Worm (Caenorhabditis elegans) whole organism, L3 larva: ENCODE measurements around the gene C27D6.3.

Experiments
- R02D3.7 ChIP-seq: fragments of 150-350 bp; optimal IDR thresholded peaks from 2 replicates; lab custom pipeline; 2014; ENCODE audit warnings: missing biosample characterization, missing genetic modification characterization
- ZK546.5 ChIP-seq: sonication (generic microtip); optimal IDR thresholded peaks from 2 replicates; lab custom pipeline; 2017; ENCODE audit warnings: missing biosample characterization, missing genetic modification characterization
- aly-2 ChIP-seq: fragments of 150-350 bp; optimal IDR thresholded peaks from 2 replicates; lab custom pipeline; 2014; ENCODE audit warnings: missing biosample characterization, missing genetic modification characterization
- ceh-16 ChIP-seq: sonication (generic microtip); optimal IDR thresholded peaks from 2 replicates; lab custom pipeline; 2017; ENCODE audit warnings: missing biosample characterization, missing genetic modification characterization
- ceh-28 ChIP-seq: fragments of 150-350 bp; optimal IDR thresholded peaks from 2 replicates; lab custom pipeline; 2014; ENCODE audit warnings: missing biosample characterization, missing genetic modification reagents, missing genetic modification characterization
- ceh-82 ChIP-seq: fragments of 150-350 bp; optimal IDR thresholded peaks from 2 replicates; lab custom pipeline; 2014; ENCODE audit warnings: missing biosample characterization, missing genetic modification characterization
- ceh-9 ChIP-seq: sonication (generic microtip); optimal IDR thresholded peaks from 2 replicates; lab custom pipeline; 2018; ENCODE audit warnings: missing biosample characterization, missing genetic modification characterization
- daf-12 ChIP-seq: fragments of 150-350 bp; optimal IDR thresholded peaks from 2 replicates; lab custom pipeline; 2014; ENCODE audit warnings: missing biosample characterization, missing genetic modification reagents, missing genetic modification characterization
- egl-27 ChIP-seq: sonication (generic microtip); optimal IDR thresholded peaks from 4 replicates; lab custom pipeline; 2017; ENCODE audit warnings: missing biosample characterization, missing genetic modification reagents, missing genetic modification characterization
- egl-5 ChIP-seq: fragments of 150-350 bp; optimal IDR thresholded peaks from 2 replicates; lab custom pipeline; 2017; ENCODE audit warnings: missing biosample characterization, missing genetic modification reagents, missing genetic modification characterization, inconsistent platforms
- elt-1 ChIP-seq: fragments of 150-350 bp; optimal IDR thresholded peaks from 2 replicates; lab custom pipeline; 2014; ENCODE audit warnings: missing biosample characterization, missing genetic modification characterization
- elt-2 ChIP-seq: sonication (generic microtip); optimal IDR thresholded peaks from 2 replicates; lab custom pipeline; 2016; ENCODE audit warnings: missing genetic modification reagents, mild to moderate bottlenecking, missing genetic modification characterization, missing compliant biosample characterization
- elt-3 ChIP-seq, 3 experiments: fragments of 150-350 bp in 1 of 3; sonication (generic microtip) in 2 of 3; optimal IDR thresholded peaks; 2 replicates in 2 of 3; 4 replicates in 1 of 3; lab custom pipeline; 2014 to 2017; ENCODE audit warnings: missing biosample characterization in 3 of 3, missing genetic modification characterization in 3 of 3
- fkh-10 ChIP-seq: sonication (generic microtip); optimal IDR thresholded peaks from 2 replicates; lab custom pipeline; 2017; ENCODE audit warnings: missing biosample characterization, missing genetic modification reagents, missing genetic modification characterization
- fos-1 ChIP-seq: fragments of 150-350 bp; optimal IDR thresholded peaks from 2 replicates; lab custom pipeline; 2014; ENCODE audit warnings: missing biosample characterization, missing genetic modification characterization
- hmg-11 ChIP-seq: sonication (generic microtip); optimal IDR thresholded peaks from 2 replicates; lab custom pipeline; 2016; ENCODE audit warnings: missing genetic modification characterization, missing compliant biosample characterization
- jun-1 ChIP-seq: fragments of 150-350 bp; optimal IDR thresholded peaks from 2 replicates; lab custom pipeline; 2014; ENCODE audit warnings: missing biosample characterization, missing genetic modification reagents, missing genetic modification characterization
- lin-15B ChIP-seq: fragments of 150-350 bp; optimal IDR thresholded peaks from 2 replicates; lab custom pipeline; 2014; ENCODE audit warnings: missing biosample characterization, missing genetic modification characterization
- lin-39 ChIP-seq: fragments of 150-350 bp; optimal IDR thresholded peaks from 2 replicates; lab custom pipeline; 2018; ENCODE audit warnings: missing biosample characterization, missing genetic modification reagents, missing genetic modification characterization
- mdl-1 ChIP-seq: fragments of 150-350 bp; optimal IDR thresholded peaks from 2 replicates; lab custom pipeline; 2014; ENCODE audit warnings: missing biosample characterization, missing genetic modification characterization
- nfya-1 ChIP-seq: sonication (generic microtip); optimal IDR thresholded peaks from 2 replicates; lab custom pipeline; 2017; ENCODE audit warnings: missing genetic modification characterization, mild to moderate bottlenecking, missing compliant biosample characterization, antibody characterized with exemption, moderate library complexity; ENCODE audit not compliant: insufficient read depth
- nhr-11 ChIP-seq: fragments of 150-350 bp; optimal IDR thresholded peaks from 2 replicates; lab custom pipeline; 2014; ENCODE audit warnings: missing biosample characterization, missing genetic modification characterization
- nhr-12 ChIP-seq: fragments of 150-350 bp; optimal IDR thresholded peaks from 2 replicates; lab custom pipeline; 2014; ENCODE audit warnings: missing biosample characterization, missing genetic modification characterization
- nhr-23 ChIP-seq: fragments of 150-350 bp; optimal IDR thresholded peaks from 2 replicates; lab custom pipeline; 2014; ENCODE audit warnings: missing biosample characterization, missing genetic modification reagents, missing genetic modification characterization
- nhr-237 ChIP-seq: fragments of 150-350 bp; optimal IDR thresholded peaks from 2 replicates; lab custom pipeline; 2014; ENCODE audit warnings: missing biosample characterization, missing genetic modification characterization
- nhr-25 ChIP-seq: sonication (generic microtip); optimal IDR thresholded peaks from 2 replicates; lab custom pipeline; 2017; ENCODE audit warnings: missing biosample characterization, missing genetic modification characterization
- nhr-28 ChIP-seq: fragments of 150-350 bp; optimal IDR thresholded peaks from 2 replicates; lab custom pipeline; 2014; ENCODE audit warnings: missing biosample characterization, missing genetic modification characterization
- nhr-43 ChIP-seq: sonication (generic microtip); optimal IDR thresholded peaks from 2 replicates; lab custom pipeline; 2016; ENCODE audit warnings: mild to moderate bottlenecking, missing genetic modification characterization, missing compliant biosample characterization; ENCODE audit not compliant: poor library complexity, severe bottlenecking
- nhr-67 ChIP-seq: fragments of 150-350 bp; optimal IDR thresholded peaks from 2 replicates; lab custom pipeline; 2014; ENCODE audit warnings: missing biosample characterization, missing genetic modification characterization
- pqm-1 ChIP-seq: fragments of 150-350 bp; optimal IDR thresholded peaks from 2 replicates; lab custom pipeline; 2017; ENCODE audit warnings: missing biosample characterization, missing genetic modification characterization, inconsistent platforms
- skn-1 ChIP-seq: fragments of 150-350 bp; optimal IDR thresholded peaks from 2 replicates; lab custom pipeline; 2014; ENCODE audit warnings: missing biosample characterization, missing genetic modification characterization
- unc-39 ChIP-seq: sonication (generic microtip); optimal IDR thresholded peaks from 4 replicates; lab custom pipeline; 2017; ENCODE audit warnings: missing biosample characterization, missing genetic modification characterization
- zag-1 ChIP-seq: fragments of 150-350 bp; optimal IDR thresholded peaks from 2 replicates; lab custom pipeline; 2014; ENCODE audit warnings: missing biosample characterization, missing genetic modification characterization

C27D6.3 gene

DNA sequence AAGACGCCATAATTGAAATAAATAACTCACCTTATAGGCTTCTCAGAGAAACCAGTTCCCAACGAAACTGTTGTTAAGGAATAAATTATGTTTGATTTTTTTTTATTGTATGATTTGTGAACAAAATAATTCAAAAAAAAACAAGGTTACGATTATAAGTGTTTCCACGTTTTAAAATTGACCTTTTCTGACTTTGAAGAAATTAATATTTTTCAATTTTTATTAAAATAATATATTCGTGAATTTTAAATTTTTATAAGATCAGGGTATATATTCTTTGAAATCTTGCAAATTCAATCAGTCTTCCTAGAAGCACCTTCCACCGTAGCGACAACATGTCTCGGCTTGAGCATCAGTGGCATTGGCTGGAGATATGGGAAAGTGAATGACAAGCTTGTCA is at the start of gene C27D6.3:
C27D6.3 (minus strand) TSS at position 101 of the 400 bp plus-strand sequence.
- TF ChIP-seq nhr-67 (tag; lab: Kevin White, UChicago) (no peak), lin-15B (no peak), daf-12 (no peak), ZK546.5 (tag; lab: Kevin White, UChicago) (no peak), jun-1 (no peak), fos-1 (tag; lab: Kevin White, UChicago) (no peak), ceh-9 (tag; lab: Kevin White, UChicago) (no peak), ceh-28 (tag; lab: Kevin White, UChicago) (no peak), lin-39 (tag; lab: Kevin White, UChicago) (no peak), zag-1 (tag; lab: Kevin White, UChicago) (no peak), aly-2 (tag; lab: Kevin White, UChicago) (no peak), unc-39 (tag; lab: Kevin White, UChicago) (no peak), elt-2 (no peak), nhr-43 (tag; lab: Kevin White, UChicago) (no peak), ceh-16 (tag; lab: Kevin White, UChicago) (no peak), nhr-237 (tag; lab: Kevin White, UChicago) (no peak), skn-1 (tag; lab: Kevin White, UChicago) (no peak)

ce11 chrII:5222830-5223229 is 48.6 kb upstream of the C27D6.3 start:
- TF ChIP-seq elt-2 (no peak), nfya-1 (tag; lab: Kevin White, UChicago) (peak; percentile 36), nhr-25 (tag; lab: Kevin White, UChicago) (no peak), egl-5 (tag; lab: Kevin White, UChicago) (peak; percentile 88)
- TF ChIP-seq, all 47 proteins: peak for 2

DNA sequence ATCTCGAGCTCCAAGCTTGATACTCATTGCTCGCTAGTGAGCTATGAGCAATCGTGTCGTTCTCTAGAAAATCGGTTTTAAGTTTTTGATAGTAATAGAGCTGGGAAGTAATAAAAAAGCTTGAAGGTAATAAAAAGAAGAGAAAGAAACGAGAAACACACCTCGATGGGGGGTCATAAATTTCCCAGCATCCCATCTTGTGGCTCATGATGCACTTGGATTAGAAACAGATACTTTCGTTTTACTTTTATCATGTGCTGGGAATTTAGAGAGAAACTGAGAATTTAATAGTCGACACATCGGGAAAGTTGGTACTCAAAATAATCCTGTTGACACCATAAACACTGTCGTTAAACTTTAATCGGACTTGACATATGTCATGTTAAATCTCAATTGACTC is 46.4 kb upstream of the C27D6.3 start:
- TF ChIP-seq ceh-82 (tag; lab: Kevin White, UChicago) = no peak
- TF ChIP-seq egl-5 (tag; lab: Kevin White, UChicago) = peak; percentile 91

- TF ChIP-seq hmg-11 (tag; lab: Kevin White, UChicago) (no peak), lin-39 (tag; lab: Kevin White, UChicago) (peak; percentile 63), aly-2 (tag; lab: Kevin White, UChicago) (no peak), elt-1 (tag; lab: Kevin White, UChicago) (peak; percentile 6)
Measured at ce11 chrII:5218349-5218748, 44.1 kb upstream of the C27D6.3 start.

ce11 chrII:5212675-5213074 is 38.4 kb upstream of the C27D6.3 start, which contains the start of gene C34F11.1:
C34F11.1 (plus strand) TSS chrII:5212975.
- TF ChIP-seq mdl-1 (tag; lab: Kevin White, UChicago) (no peak), R02D3.7 (tag; lab: Kevin White, UChicago) (no peak), ceh-82 (tag; lab: Kevin White, UChicago) (no peak), elt-1 (tag; lab: Kevin White, UChicago) (no peak), elt-3 (tag; optimal IDR thresholded peaks at IDR 0.05; lab: Kevin White, UChicago) (no peak), egl-27 (tag; lab: Kevin White, UChicago) (no peak), nhr-28 (tag; lab: Kevin White, UChicago) (no peak), nhr-11 (tag; lab: Kevin White, UChicago) (no peak), lin-39 (tag; lab: Kevin White, UChicago) (no peak), fos-1 (tag; lab: Kevin White, UChicago) (no peak), ceh-16 (tag; lab: Kevin White, UChicago) (no peak), elt-2 (no peak), nhr-23 (tag; lab: Kevin White, UChicago) (no peak), ceh-28 (tag; lab: Kevin White, UChicago) (no peak), nhr-25 (tag; lab: Kevin White, UChicago) (no peak), ceh-9 (tag; lab: Kevin White, UChicago) (no peak)

DNA sequence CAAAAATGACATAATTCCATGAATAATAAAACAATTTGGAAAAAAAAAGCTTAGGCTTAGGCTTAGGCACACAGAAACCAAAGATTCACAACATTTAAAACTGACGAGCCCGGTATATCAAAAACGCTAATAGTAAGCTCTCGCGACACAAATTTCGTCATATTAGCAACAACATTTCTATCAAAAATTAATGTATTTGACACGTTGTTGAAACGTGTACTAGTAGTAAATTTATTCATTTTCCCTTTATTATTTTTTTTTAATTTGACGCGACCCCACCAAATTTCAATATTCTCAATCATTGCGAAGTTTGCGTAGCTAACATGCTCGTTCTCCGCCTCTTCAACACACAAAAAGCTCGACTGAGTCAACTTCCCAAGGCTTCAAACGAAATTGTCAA is 37.7 kb upstream of the C27D6.3 start, which contains the start of gene C34F11.2:
C34F11.2 (plus strand) TSS at position 301 of the 400 bp plus-strand sequence.
- TF ChIP-seq pqm-1 (tag; lab: Kevin White, UChicago) (no peak), fkh-10 (GFP tag; lab: Kevin White, UChicago) (no peak), ceh-82 (tag; lab: Kevin White, UChicago) (no peak), R02D3.7 (tag; lab: Kevin White, UChicago) (no peak), nhr-12 (tag; lab: Kevin White, UChicago) (no peak), fos-1 (tag; lab: Kevin White, UChicago) (no peak), ZK546.5 (tag; lab: Kevin White, UChicago) (no peak)
